Fruit fly (Drosophila melanogaster) whole organism, wandering third instar larva: ENCODE measurements around the gene Nct.

Experiments
- Abd-B ChIP-seq: fragments of >200 bp; optimal IDR thresholded peaks from 2 replicates; lab custom pipeline; 2017; ENCODE audit warnings: missing biosample characterization, missing genetic modification characterization
- CrebA ChIP-seq: fragments of 200-800 bp; sonication (Bioruptor generic); optimal IDR thresholded peaks from 2 replicates; lab custom pipeline; 2016; ENCODE audit warnings: missing biosample characterization, mild to moderate bottlenecking, missing genetic modification characterization, borderline replicate concordance
- Dfd ChIP-seq: fragments of >200 bp; optimal IDR thresholded peaks from 2 replicates; lab custom pipeline; 2017; ENCODE audit warnings: missing biosample characterization, missing genetic modification characterization
- Dif ChIP-seq: fragments of 200-275, 200-300 bp; sonication (Bioruptor generic); optimal IDR thresholded peaks from 2 replicates; lab custom pipeline; 2018; ENCODE audit warnings: missing biosample characterization, missing genetic modification characterization; ENCODE audit not compliant: partially characterized antibody
- GATAd ChIP-seq: sonication (Bioruptor generic); optimal IDR thresholded peaks from 2 replicates; lab custom pipeline; 2016; ENCODE audit warnings: missing biosample characterization, missing genetic modification characterization
- HLH106 ChIP-seq: fragments of 200-800 bp; optimal IDR thresholded peaks from 3 replicates; lab custom pipeline; 2019; ENCODE audit warnings: missing biosample characterization, mild to moderate bottlenecking, missing genetic modification characterization, moderate library complexity
- Hnf4 ChIP-seq: fragments of 200-800 bp; sonication (Bioruptor generic); optimal IDR thresholded peaks from 2 replicates; lab custom pipeline; 2016; ENCODE audit warnings: missing biosample characterization, mild to moderate bottlenecking, missing genetic modification characterization
- Hr78 ChIP-seq: fragments of >200 bp; optimal IDR thresholded peaks from 2 replicates; lab custom pipeline; 2017; ENCODE audit warnings: missing biosample characterization, missing genetic modification characterization
- Jra ChIP-seq: sonication (Bioruptor generic); optimal IDR thresholded peaks from 2 replicates; lab custom pipeline; 2016; ENCODE audit warnings: missing biosample characterization, missing genetic modification characterization
- Mio ChIP-seq: sonication (Bioruptor generic); optimal IDR thresholded peaks from 2 replicates; lab custom pipeline; 2016; ENCODE audit warnings: missing biosample characterization, missing genetic modification characterization
- Myc ChIP-seq: fragments of >200 bp; optimal IDR thresholded peaks from 2 replicates; lab custom pipeline; 2017
- Rel ChIP-seq, 2 experiments: fragments of 200-800 bp; sonication (Bioruptor generic) in 1 of 2; optimal IDR thresholded peaks; 2 replicates in 1 of 2; 3 replicates in 1 of 2; lab custom pipeline; 2016 to 2019; ENCODE audit warnings: mild to moderate bottlenecking in 2 of 2, missing biosample characterization in 2 of 2, missing genetic modification characterization in 2 of 2, moderate library complexity in 1 of 2
- Sp1 ChIP-seq: fragments of 200-800 bp; sonication (Bioruptor generic); optimal IDR thresholded peaks from 3 replicates; lab custom pipeline; 2019; ENCODE audit warnings: missing biosample characterization, mild to moderate bottlenecking, missing genetic modification characterization, moderate library complexity
- Vsx2 ChIP-seq: fragments of 200-300, 225-300 bp; sonication (Bioruptor generic); optimal IDR thresholded peaks from 2 replicates; lab custom pipeline; 2018; ENCODE audit warnings: missing biosample characterization, missing genetic modification characterization; ENCODE audit not compliant: partially characterized antibody
- brk ChIP-seq: fragments of 200-800 bp; sonication (Bioruptor generic); optimal IDR thresholded peaks from 2 replicates; lab custom pipeline; 2016; ENCODE audit warnings: missing biosample characterization, mild to moderate bottlenecking, missing genetic modification characterization
- dmrt93B ChIP-seq: fragments of 200-800 bp; sonication (Bioruptor generic); optimal IDR thresholded peaks from 2 replicates; lab custom pipeline; 2018; ENCODE audit warnings: missing biosample characterization, mild to moderate bottlenecking, missing genetic modification characterization
- dsf ChIP-seq: sonication (Bioruptor generic); optimal IDR thresholded peaks from 2 replicates; lab custom pipeline; 2016; ENCODE audit warnings: missing biosample characterization, missing genetic modification characterization, borderline replicate concordance
- ey ChIP-seq: fragments of 200-800 bp; sonication (Bioruptor generic); optimal IDR thresholded peaks from 2 replicates; lab custom pipeline; 2016; ENCODE audit warnings: missing biosample characterization, missing genetic modification characterization
- foxo ChIP-seq, 2 experiments: fragments of 200-800 bp; sonication (Bioruptor generic); optimal IDR thresholded peaks; 2 replicates in 1 of 2; 3 replicates in 1 of 2; lab custom pipeline; 2016 to 2017; ENCODE audit warnings: missing biosample characterization in 2 of 2, missing genetic modification characterization in 2 of 2
- h ChIP-seq: fragments of 200-800 bp; sonication (Bioruptor generic); optimal IDR thresholded peaks from 3 replicates; lab custom pipeline; 2016; ENCODE audit warnings: missing biosample characterization, mild to moderate bottlenecking, missing genetic modification characterization
- lola ChIP-seq: fragments of >200 bp; optimal IDR thresholded peaks from 2 replicates; lab custom pipeline; 2017; ENCODE audit warnings: missing biosample characterization, missing genetic modification characterization
- psq ChIP-seq: fragments of 200-800 bp; sonication (Bioruptor generic); optimal IDR thresholded peaks from 3 replicates; lab custom pipeline; 2017; ENCODE audit warnings: missing biosample characterization, mild to moderate bottlenecking, missing genetic modification characterization, moderate library complexity
- rgr ChIP-seq: fragments of 200-800 bp; sonication (Bioruptor generic); optimal IDR thresholded peaks from 3 replicates; lab custom pipeline; 2016; ENCODE audit warnings: missing biosample characterization, mild to moderate bottlenecking, missing genetic modification characterization
- sage ChIP-seq: fragments of 200-800 bp; sonication (Bioruptor generic); optimal IDR thresholded peaks from 2 replicates; lab custom pipeline; 2016; ENCODE audit warnings: missing biosample characterization, mild to moderate bottlenecking, missing genetic modification characterization
- tai ChIP-seq: sonication (Bioruptor generic); optimal IDR thresholded peaks from 2 replicates; lab custom pipeline; 2016; ENCODE audit warnings: missing biosample characterization, missing genetic modification characterization
- usp ChIP-seq: fragments of >200 bp; optimal IDR thresholded peaks from 2 replicates; lab custom pipeline; 2017; ENCODE audit warnings: missing biosample characterization, missing genetic modification characterization
- woc ChIP-seq: sonication (Bioruptor generic); optimal IDR thresholded peaks from 2 replicates; lab custom pipeline; 2016; ENCODE audit warnings: missing biosample characterization, mild to moderate bottlenecking, missing genetic modification characterization

Gene Nct

DNA sequence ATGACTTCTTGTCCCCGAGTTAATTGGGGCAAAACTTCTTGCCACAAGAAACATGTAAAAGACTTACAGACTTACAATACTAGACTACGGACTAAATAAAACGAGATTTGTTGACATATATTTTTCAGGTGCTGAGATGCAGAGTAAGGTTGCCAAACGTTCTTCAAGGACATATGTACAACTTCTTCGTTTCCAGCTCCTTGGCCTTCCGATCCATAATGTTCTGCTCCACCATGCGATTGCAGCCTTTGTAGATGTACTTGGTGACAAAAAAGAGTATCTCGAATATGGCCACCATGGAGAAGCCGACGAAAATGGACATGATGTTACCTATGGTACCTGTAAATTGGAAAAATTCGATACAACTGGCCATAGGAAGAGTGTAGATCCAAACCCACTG, 6.1 kb downstream of the Nct start, which contains the start of gene CAH4:
TSS of gene CAH4 (minus strand) at position 101 of the 400 bp plus-strand sequence.
- no peak for TF ChIP-seq Dif (GFP tag; lab: Kevin White, UChicago)
- no peak for TF ChIP-seq usp (GFP tag; lab: Kevin White, UChicago)
- no peak for TF ChIP-seq lola
- no peak for TF ChIP-seq foxo (GFP tag; optimal IDR thresholded peaks at IDR 0.05; lab: Kevin White, UChicago)
- no peak for TF ChIP-seq Sp1 (GFP tag; lab: Kevin White, UChicago)
- no peak for TF ChIP-seq woc (GFP tag; lab: Kevin White, UChicago)
- TF ChIP-seq h (GFP tag; lab: Kevin White, UChicago), result no peak
- TF ChIP-seq tai (GFP tag; lab: Kevin White, UChicago), result no peak
- no peak for TF ChIP-seq rgr (GFP tag; lab: Kevin White, UChicago)
- TF ChIP-seq sage (GFP tag; lab: Kevin White, UChicago), result no peak
- TF ChIP-seq dmrt93B (GFP tag; lab: Kevin White, UChicago), result no peak
- no peak for TF ChIP-seq Hr78 (GFP tag; lab: Kevin White, UChicago)
- no peak for TF ChIP-seq GATAd
- TF ChIP-seq dsf (GFP tag; lab: Kevin White, UChicago), result no peak
- no peak for TF ChIP-seq Jra
- TF ChIP-seq Vsx2 (GFP tag; lab: Kevin White, UChicago), result no peak
- no peak for TF ChIP-seq brk (GFP tag; lab: Kevin White, UChicago)
- no peak for TF ChIP-seq psq (GFP tag; lab: Kevin White, UChicago)

DNA sequence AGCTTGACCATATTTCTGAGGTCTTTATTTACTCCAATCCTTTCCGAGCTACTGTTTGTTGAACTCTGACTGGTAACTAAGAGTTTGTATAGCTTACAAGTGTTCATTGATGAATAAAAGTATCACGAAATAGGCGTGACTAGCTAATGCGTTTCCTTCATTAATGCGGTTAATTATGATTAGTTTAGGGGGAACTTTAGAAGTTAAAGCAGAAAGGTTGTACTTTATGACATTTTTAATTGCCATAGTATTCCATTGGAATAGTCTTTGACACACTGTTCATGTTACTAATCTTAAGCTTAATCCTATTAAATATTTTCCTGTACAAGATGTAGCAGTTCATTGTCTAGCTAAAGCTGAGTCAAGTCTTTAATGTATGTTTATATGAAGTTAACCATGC, 8.3 kb downstream of the Nct start, which contains the start of gene ppk22:
TSS of gene ppk22 (minus strand) at position 101 of the 400 bp plus-strand sequence.
- TF ChIP-seq CrebA (GFP tag; lab: Kevin White, UChicago) (no peak), Abd-B (GFP tag; lab: Kevin White, UChicago) (no peak), Myc (lab: Kevin White, UChicago) (no peak), ey (no peak), Mio (GFP tag; lab: Kevin White, UChicago) (no peak), tai (GFP tag; lab: Kevin White, UChicago) (no peak), h (GFP tag; lab: Kevin White, UChicago) (no peak), GATAd (no peak), lola (no peak), HLH106 (tag; lab: Kevin White, UChicago) (no peak)

DNA sequence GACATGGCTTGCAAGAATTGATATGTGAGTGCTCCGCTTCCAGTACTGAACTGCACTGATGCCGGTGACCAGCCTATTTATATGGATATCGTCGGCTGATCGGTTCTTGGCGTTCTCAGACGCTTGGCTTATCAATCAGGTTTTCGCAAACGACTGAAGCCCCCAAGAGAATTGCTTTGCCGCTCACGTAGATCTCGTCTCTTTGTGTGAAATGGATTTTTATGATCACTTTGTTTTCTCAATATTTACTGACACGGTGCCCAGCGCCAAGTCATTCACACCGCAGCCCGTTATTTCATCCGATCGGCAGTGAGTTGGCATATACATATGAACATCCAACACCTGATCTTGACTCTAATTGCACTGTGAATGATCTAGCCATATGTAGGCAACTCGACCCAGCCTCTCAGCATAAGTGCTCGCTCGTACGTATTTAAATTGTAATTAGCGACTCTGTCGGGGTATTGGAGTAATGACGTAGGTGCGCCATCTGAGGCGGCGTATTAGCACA, 9.0 kb downstream of the Nct start, which contains the start of gene CG13639:
TSS of gene CG13639 (minus strand) at position 51 of the 511 bp plus-strand sequence.
- TF ChIP-seq h (GFP tag; lab: Kevin White, UChicago), result peak; percentile 11
- TF ChIP-seq Sp1 (GFP tag; lab: Kevin White, UChicago), result no peak
- TF ChIP-seq Rel (GFP tag; optimal IDR thresholded peaks at IDR 0.05; lab: Kevin White, UChicago), result no peak
- no peak for TF ChIP-seq Rel (tag; optimal IDR thresholded peaks at IDR 0.05; lab: Kevin White, UChicago)
- no peak for TF ChIP-seq Myc (lab: Kevin White, UChicago)
- no peak for TF ChIP-seq Abd-B (GFP tag; lab: Kevin White, UChicago)
- no peak for TF ChIP-seq foxo (GFP tag; optimal IDR thresholded peaks at IDR 0.05; lab: Kevin White, UChicago)

DNA sequence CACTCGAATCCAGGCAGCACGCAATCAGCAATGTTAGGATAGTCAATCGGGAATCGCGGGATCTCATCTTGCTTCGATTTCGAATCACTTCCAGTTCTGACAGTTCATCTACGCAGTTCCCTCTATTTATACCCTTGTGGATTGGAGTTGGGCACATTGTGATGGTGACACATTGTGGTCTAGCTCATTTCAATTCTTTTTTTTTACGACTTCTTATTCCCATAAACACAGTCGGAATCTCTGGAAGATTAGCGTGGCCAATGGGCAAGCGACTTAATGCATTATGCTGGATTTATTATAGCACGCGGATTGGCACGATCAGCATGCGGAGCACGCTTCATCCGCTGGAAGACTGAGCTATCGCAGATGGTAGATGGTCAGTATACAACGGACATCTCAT, 10.7 kb downstream of the Nct start, which contains the start of gene CG13640:
TSS of gene CG13640 (minus strand) at position 101 of the 400 bp plus-strand sequence.
- no peak for TF ChIP-seq Jra
- no peak for TF ChIP-seq Mio (GFP tag; lab: Kevin White, UChicago)
- TF ChIP-seq Dfd (GFP tag; lab: Kevin White, UChicago), result no peak
- TF ChIP-seq usp (GFP tag; lab: Kevin White, UChicago), result no peak
- no peak for TF ChIP-seq sage (GFP tag; lab: Kevin White, UChicago)
- no peak for TF ChIP-seq Rel (GFP tag; optimal IDR thresholded peaks at IDR 0.05; lab: Kevin White, UChicago)
- no peak for TF ChIP-seq Rel (tag; optimal IDR thresholded peaks at IDR 0.05; lab: Kevin White, UChicago)
- TF ChIP-seq Abd-B (GFP tag; lab: Kevin White, UChicago), result no peak
- no peak for TF ChIP-seq Hnf4 (GFP tag; lab: Kevin White, UChicago)
- no peak for TF ChIP-seq ey

DNA sequence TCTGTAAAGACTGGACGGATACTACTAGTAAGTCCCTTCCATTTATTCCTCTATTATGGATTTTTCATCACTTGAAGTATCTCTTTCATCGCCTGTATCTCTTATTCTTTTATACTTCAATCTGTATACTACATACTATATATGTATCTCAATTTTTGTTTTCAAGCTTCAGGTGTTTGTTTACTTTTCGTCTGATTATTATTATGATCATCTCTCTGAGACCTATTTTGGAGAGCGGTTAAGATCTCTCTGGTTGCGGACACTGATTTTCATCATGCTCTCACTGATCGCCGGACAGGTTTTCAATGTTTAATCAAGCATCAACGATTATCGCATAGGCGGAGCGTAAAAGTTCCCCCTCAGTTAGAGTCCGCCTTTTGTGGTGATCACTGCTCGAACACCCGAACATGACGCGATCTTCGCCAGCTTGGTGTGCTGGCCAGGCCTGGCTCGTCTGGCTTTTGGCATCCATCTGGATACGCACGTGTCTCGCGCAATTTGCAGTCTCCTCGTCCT, 11.2 kb downstream of the Nct start, which contains the start of gene CG7016:
TSS of gene CG7016 (plus strand) at position 358 of the 516 bp plus-strand sequence.
- TF ChIP-seq foxo (GFP tag; optimal IDR thresholded peaks at IDR 0.05; lab: Kevin White, UChicago), result no peak
- no peak for TF ChIP-seq Rel (GFP tag; optimal IDR thresholded peaks at IDR 0.05; lab: Kevin White, UChicago)
- TF ChIP-seq Rel (tag; optimal IDR thresholded peaks at IDR 0.05; lab: Kevin White, UChicago), result peak; percentile 93
- TF ChIP-seq, all 38 proteins: peak for 1
